Fruit fly (Drosophila melanogaster): ENCODE results near the gene CG13689.
A peak's percentile ranks its signal among the peaks of the same experiment; 100 is the strongest.

The CG13689 gene

dm6 chr2L:568030-568429, 34.6 kb upstream of the CG13689 start, which contains the start of the genes Nle and Sf3b1 (continued):
- TF ChIP-seq jumu (GFP tag; optimal IDR thresholded peaks at IDR 0.05), result peak; percentile 37
- TF ChIP-seq Nf-YC (tag; optimal IDR thresholded peaks at IDR 0.05), result peak; percentile 74
- peak; percentile 48 for TF ChIP-seq pho (GFP tag; optimal IDR thresholded peaks at IDR 0.05)
- TF ChIP-seq CG3995 (GFP tag; optimal IDR thresholded peaks at IDR 0.05), result no peak
- peak; percentile 95 for TF ChIP-seq inv (GFP tag; IDR thresholded peaks at IDR 0.05; ENCODE audit: partially characterized antibody)
- TF ChIP-seq Gsc (GFP tag; IDR thresholded peaks at IDR 0.05), result no peak
- peak; percentile 85 for TF ChIP-seq CG6791 (GFP tag; IDR thresholded peaks at IDR 0.05; ENCODE audit: partially characterized antibody)
- TF ChIP-seq Nf-YA (GFP tag; IDR thresholded peaks at IDR 0.05), result no peak
- no peak for TF ChIP-seq stc (GFP tag; IDR thresholded peaks at IDR 0.05)
- TF ChIP-seq Stat92E (GFP tag; optimal IDR thresholded peaks at IDR 0.05), result peak in 1 of 3 experiments; percentile 35
- TF ChIP-seq CG16779 (GFP tag; IDR thresholded peaks at IDR 0.05), result no peak
- TF ChIP-seq HLH3B (GFP tag; IDR thresholded peaks at IDR 0.05), result 0 out of 2 replicates have a peak, but pooled peaks have one; percentile 20
- TF ChIP-seq tup (GFP tag; optimal IDR thresholded peaks at IDR 0.05), result no peak
- TF ChIP-seq ranshi (GFP tag; IDR thresholded peaks at IDR 0.05), result no peak
- no peak for TF ChIP-seq CG31224 (GFP tag; IDR thresholded peaks at IDR 0.05)
- TF ChIP-seq chinmo (GFP tag; IDR thresholded peaks at IDR 0.05; ENCODE audit: partially characterized antibody), result 0 out of 4 replicates have a peak, but pooled peaks have one; percentile 60
- TF ChIP-seq hkb (optimal IDR thresholded peaks at IDR 0.05), result peak; percentile 54
- no peak for TF ChIP-seq hkb (GFP tag; IDR thresholded peaks at IDR 0.05)
- no peak for TF ChIP-seq Usf (GFP tag; optimal IDR thresholded peaks at IDR 0.05)
- TF ChIP-seq br (optimal IDR thresholded peaks at IDR 0.05), result no peak
- TF ChIP-seq CG30020 (tag; optimal IDR thresholded peaks at IDR 0.05), result peak; percentile 51
- TF ChIP-seq CG8924 (tag; optimal IDR thresholded peaks at IDR 0.05), result peak; percentile 52
- no peak for TF ChIP-seq bigmax (GFP tag; optimal IDR thresholded peaks at IDR 0.05)
- peak; percentile 80 for TF ChIP-seq CG1603 (tag; optimal IDR thresholded peaks at IDR 0.05)
- peak; percentile 40 for TF ChIP-seq CG33213 (GFP tag; optimal IDR thresholded peaks at IDR 0.05)
- peak; percentile 97 for TF ChIP-seq Doc3 (GFP tag; IDR thresholded peaks at IDR 0.05; ENCODE audit: partially characterized antibody)
- TF ChIP-seq btn (GFP tag; optimal IDR thresholded peaks at IDR 0.05), result no peak
- no peak for TF ChIP-seq CG7839 (tag; optimal IDR thresholded peaks at IDR 0.05)
- peak; percentile 27 for TF ChIP-seq CG16863 (GFP tag; optimal IDR thresholded peaks at IDR 0.05)
- TF ChIP-seq ewg (GFP tag; optimal IDR thresholded peaks at IDR 0.05), result peak; percentile 1
- peak; percentile 77 for TF ChIP-seq phol (tag; optimal IDR thresholded peaks at IDR 0.05)
- TF ChIP-seq h (optimal IDR thresholded peaks at IDR 0.05), result no peak
- TF ChIP-seq stwl (tag; optimal IDR thresholded peaks at IDR 0.05), result peak; percentile 91
- TF ChIP-seq Opbp (GFP tag; IDR thresholded peaks at IDR 0.05; ENCODE audit: partially characterized antibody), result peak; percentile 88
- no peak for TF ChIP-seq BtbVII (GFP tag; optimal IDR thresholded peaks at IDR 0.05)
- TF ChIP-seq Dfd (GFP tag; optimal IDR thresholded peaks at IDR 0.05), result no peak
- peak; percentile 89 for TF ChIP-seq Med (GFP tag)
- TF ChIP-seq CG2199 (GFP tag; IDR thresholded peaks at IDR 0.05), result no peak
- no peak for TF ChIP-seq CG1529 (GFP tag; optimal IDR thresholded peaks at IDR 0.05)
- peak; percentile 5 for TF ChIP-seq CG8089 (GFP tag; optimal IDR thresholded peaks at IDR 0.05)
- no peak for TF ChIP-seq sqz (GFP tag; optimal IDR thresholded peaks at IDR 0.05)
- TF ChIP-seq CG7556 (GFP tag; optimal IDR thresholded peaks at IDR 0.05), result no peak
- no peak for TF ChIP-seq CG14014 (GFP tag; IDR thresholded peaks at IDR 0.05)
- TF ChIP-seq da (GFP tag; optimal IDR thresholded peaks at IDR 0.05), result no peak
- TF ChIP-seq tin (GFP tag; optimal IDR thresholded peaks at IDR 0.05), result peak; percentile 41
- TF ChIP-seq Asciz (GFP tag; optimal IDR thresholded peaks at IDR 0.05), result no peak
- peak; percentile 37 for TF ChIP-seq slp2 (GFP tag; optimal IDR thresholded peaks at IDR 0.05)
- TF ChIP-seq tio (GFP tag; optimal IDR thresholded peaks at IDR 0.05), result no peak
- no peak for TF ChIP-seq CG17802 (tag; optimal IDR thresholded peaks at IDR 0.05)
- no peak for TF ChIP-seq aop (GFP tag; IDR thresholded peaks at IDR 0.05)
- TF ChIP-seq Chrac-16 (GFP tag; optimal IDR thresholded peaks at IDR 0.05), result peak; percentile 66
- peak in 1 of 3 experiments; percentile 52 for TF ChIP-seq lola (GFP tag; optimal IDR thresholded peaks at IDR 0.05)

All from whole organism, embryonic.